Comparison of ENCODE assay signal across 1 fruit fly cellular context in the genomic region with DNA sequence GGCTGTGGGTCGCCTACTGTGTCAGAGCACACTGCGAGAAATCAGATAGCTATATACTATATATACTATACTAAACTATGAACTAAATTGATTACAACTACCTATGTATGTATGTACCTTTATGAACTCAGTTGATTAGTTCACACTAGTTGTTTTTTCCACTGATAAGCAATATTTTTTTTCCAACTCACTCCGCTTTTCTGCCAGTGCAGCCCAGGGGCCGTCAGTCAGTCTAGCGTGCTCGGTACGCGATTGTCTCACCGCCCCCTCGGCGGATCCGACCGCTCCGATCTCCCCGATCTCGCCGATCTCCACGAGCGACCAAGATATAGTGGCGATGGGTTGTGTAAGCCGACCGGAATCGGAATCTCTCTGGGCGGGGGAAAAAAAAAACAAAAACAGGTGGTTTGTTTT.
TF ChIP-seq lines count a peak whose summit lies in the region.

No protein-coding gene starts in this region.

TF ChIP-seq in whole organism, embryonic, 481 proteins besides CTCF, POLR2A, EP300 and RAD21 (continued from another document):
- TF ChIP-seq CG11560 (tag; IDR thresholded peaks at IDR 0.05; lab: Robert Waterston, UW) = peak; percentile 79; the same call in 2 of the 3 replicates
- TF ChIP-seq CG31365 (tag; optimal IDR thresholded peaks at IDR 0.05; lab: Kevin White, UChicago) = peak; percentile 60
- TF ChIP-seq CG8478 (optimal IDR thresholded peaks at IDR 0.05; lab: Kevin White, UChicago) = no peak
- TF ChIP-seq CG1832 (GFP tag; optimal IDR thresholded peaks at IDR 0.05; lab: Kevin White, UChicago) = no peak
- TF ChIP-seq dmrt11E (tag; optimal IDR thresholded peaks at IDR 0.05; lab: Kevin White, UChicago) = no peak
- TF ChIP-seq CG11504 (tag; optimal IDR thresholded peaks at IDR 0.05; lab: Kevin White, UChicago) = peak; percentile 92
- no peak for TF ChIP-seq hkb (optimal IDR thresholded peaks at IDR 0.05; lab: Kevin White, UChicago)
- peak; percentile 92 for TF ChIP-seq hkb (GFP tag; IDR thresholded peaks at IDR 0.05; lab: Robert Waterston, UW)
- TF ChIP-seq TFAM (GFP tag; optimal IDR thresholded peaks at IDR 0.05; lab: Kevin White, UChicago) = no peak
- TF ChIP-seq Sin3A (optimal IDR thresholded peaks at IDR 0.05; lab: Kevin White, UChicago) = no peak
- TF ChIP-seq nau (GFP tag; optimal IDR thresholded peaks at IDR 0.05; lab: Kevin White, UChicago) = no peak
- TF ChIP-seq dan (GFP tag; IDR thresholded peaks at IDR 0.05; lab: Robert Waterston, UW) = 0 out of 2 replicates have a peak, but pooled peaks have one; percentile 35
- no peak for TF ChIP-seq CG8290 (GFP tag; optimal IDR thresholded peaks at IDR 0.05; lab: Kevin White, UChicago)
- TF ChIP-seq CG8290 (tag; optimal IDR thresholded peaks at IDR 0.05; lab: Kevin White, UChicago) = peak in 1 of 2 experiments; percentile 92
- peak; percentile 87 for TF ChIP-seq caup (GFP tag; optimal IDR thresholded peaks at IDR 0.05; lab: Kevin White, UChicago; ENCODE audit: severe bottlenecking)
- peak; percentile 63 for TF ChIP-seq CG10267 (tag; optimal IDR thresholded peaks at IDR 0.05; lab: Kevin White, UChicago)
- peak; percentile 73 for TF ChIP-seq kah (GFP tag; optimal IDR thresholded peaks at IDR 0.05; lab: Kevin White, UChicago)
- TF ChIP-seq pho (GFP tag; optimal IDR thresholded peaks at IDR 0.05; lab: Kevin White, UChicago) = peak; percentile 47
- peak; percentile 84 for TF ChIP-seq CG4820 (GFP tag; optimal IDR thresholded peaks at IDR 0.05; lab: Kevin White, UChicago)
- peak; percentile 90 for TF ChIP-seq CG11695 (GFP tag; IDR thresholded peaks at IDR 0.05; lab: Robert Waterston, UW)
- TF ChIP-seq MBD-R2 (GFP tag; IDR thresholded peaks at IDR 0.05; lab: Robert Waterston, UW) = peak; percentile 79
- TF ChIP-seq CG17361 (GFP tag; IDR thresholded peaks at IDR 0.05; lab: Robert Waterston, UW) = peak; percentile 81
- TF ChIP-seq ATbp (GFP tag; optimal IDR thresholded peaks at IDR 0.05; lab: Kevin White, UChicago) = peak; percentile 85
- TF ChIP-seq scrt (GFP tag; optimal IDR thresholded peaks at IDR 0.05; lab: Kevin White, UChicago) = peak; percentile 80
- peak; percentile 95 for TF ChIP-seq CG14441 (GFP tag; IDR thresholded peaks at IDR 0.05; lab: Robert Waterston, UW)
- peak; percentile 62 for TF ChIP-seq CG18619 (GFP tag; optimal IDR thresholded peaks at IDR 0.05; lab: Kevin White, UChicago)
- peak; percentile 95 for TF ChIP-seq Ptx1 (GFP tag; IDR thresholded peaks at IDR 0.05; lab: Robert Waterston, UW)
- TF ChIP-seq CG8944 (GFP tag; optimal IDR thresholded peaks at IDR 0.05; lab: Kevin White, UChicago) = peak; percentile 44
- TF ChIP-seq E2f2 (GFP tag; IDR thresholded peaks at IDR 0.05; lab: Robert Waterston, UW) = peak; percentile 66
- TF ChIP-seq CG18476 (GFP tag; optimal IDR thresholded peaks at IDR 0.05; lab: Kevin White, UChicago) = peak; percentile 75
- TF ChIP-seq CG32767 (GFP tag; IDR thresholded peaks at IDR 0.05; lab: Robert Waterston, UW) = peak; percentile 84
- TF ChIP-seq MESR4 (GFP tag; optimal IDR thresholded peaks at IDR 0.05; lab: Kevin White, UChicago) = no peak
- TF ChIP-seq nom (GFP tag; optimal IDR thresholded peaks at IDR 0.05; lab: Kevin White, UChicago) = peak; percentile 62
- TF ChIP-seq ttk (GFP tag; IDR thresholded peaks at IDR 0.05; lab: Robert Waterston, UW) = peak; percentile 88
- TF ChIP-seq Lim3 (GFP tag; IDR thresholded peaks at IDR 0.05; lab: Robert Waterston, UW) = peak; percentile 57; the same call in 1 of the 2 replicates
- peak; percentile 66 for TF ChIP-seq CG12104 (GFP tag; optimal IDR thresholded peaks at IDR 0.05; lab: Kevin White, UChicago)
- TF ChIP-seq CG16779 (GFP tag; IDR thresholded peaks at IDR 0.05; lab: Robert Waterston, UW) = peak; percentile 89
- peak; percentile 92 for TF ChIP-seq CG34422 (GFP tag; IDR thresholded peaks at IDR 0.05; lab: Robert Waterston, UW)
- TF ChIP-seq Bgb (GFP tag; IDR thresholded peaks at IDR 0.05; lab: Robert Waterston, UW; ENCODE audit: partially characterized antibody) = no peak
- TF ChIP-seq HmgD (GFP tag; optimal IDR thresholded peaks at IDR 0.05; lab: Kevin White, UChicago) = no peak
- TF ChIP-seq CG17802 (tag; optimal IDR thresholded peaks at IDR 0.05; lab: Kevin White, UChicago) = peak; percentile 22
- peak; percentile 90 for TF ChIP-seq Meics (GFP tag; optimal IDR thresholded peaks at IDR 0.05; lab: Kevin White, UChicago)
- peak; percentile 92 for TF ChIP-seq so (GFP tag; IDR thresholded peaks at IDR 0.05; lab: Robert Waterston, UW)
- no peak for TF ChIP-seq Scr (GFP tag; IDR thresholded peaks at IDR 0.05; lab: Robert Waterston, UW; ENCODE audit: partially characterized antibody)
- peak; percentile 78 for TF ChIP-seq Doc2 (GFP tag; IDR thresholded peaks at IDR 0.05; lab: Robert Waterston, UW)
- TF ChIP-seq Hr39 (optimal IDR thresholded peaks at IDR 0.05; lab: Kevin White, UChicago) = no peak
- no peak for TF ChIP-seq aop (GFP tag; IDR thresholded peaks at IDR 0.05; lab: Robert Waterston, UW)
- no peak for TF ChIP-seq CG10431 (GFP tag; optimal IDR thresholded peaks at IDR 0.05; lab: Kevin White, UChicago)
- peak; percentile 38 for TF ChIP-seq Nf-YB (GFP tag; optimal IDR thresholded peaks at IDR 0.05; lab: Kevin White, UChicago)
- no peak for TF ChIP-seq Tbp (GFP tag; optimal IDR thresholded peaks at IDR 0.05; lab: Kevin White, UChicago)
- peak; percentile 34 for TF ChIP-seq NK7.1 (GFP tag; optimal IDR thresholded peaks at IDR 0.05; lab: Kevin White, UChicago)
- no peak for TF ChIP-seq hth (optimal IDR thresholded peaks at IDR 0.05; lab: Kevin White, UChicago)
- no peak for TF ChIP-seq amos (GFP tag; IDR thresholded peaks at IDR 0.05; lab: Robert Waterston, UW; ENCODE audit: partially characterized antibody)
TF ChIP-seq in whole organism, embryonic: peak in this region for 365.
